Fruit fly (Drosophila melanogaster) whole organism, embryonic: ENCODE data around the gene Cralbp.

Experiments used
- Atf3 ChIP-seq: fragments of 200-800 bp; sonication (Bioruptor generic); optimal IDR thresholded peaks from 3 replicates; lab custom pipeline; 2016; ENCODE audit warnings: missing biosample characterization, missing genetic modification characterization
- CG10147 ChIP-seq: fragments of 200-800 bp; sonication (Bioruptor generic); optimal IDR thresholded peaks from 2 replicates; lab custom pipeline; 2019; ENCODE audit warnings: missing biosample characterization, mild to moderate bottlenecking, missing genetic modification characterization, moderate library complexity
- CG10979 ChIP-seq: fragments of 200-800 bp; sonication (Bioruptor generic); optimal IDR thresholded peaks from 2 replicates; lab custom pipeline; 2018; ENCODE audit warnings: missing biosample characterization, mild to moderate bottlenecking, missing genetic modification characterization, moderate library complexity
- CG11093 ChIP-seq: fragments of 200-800 bp; sonication (Bioruptor generic); IDR thresholded peaks from 3 replicates; pipeline ENCODE4 v1.3.6; 2022; ENCODE audit warnings: missing biosample characterization, missing genetic modification characterization
- CG11695 ChIP-seq: fragments of 200-800 bp; sonication (Bioruptor generic); IDR thresholded peaks from 3 replicates; pipeline ENCODE4 v1.3.6; 2022; ENCODE audit warnings: missing biosample characterization, missing genetic modification characterization
- CG11723 ChIP-seq: fragments of 200-800 bp; sonication (Bioruptor generic); optimal IDR thresholded peaks from 2 replicates; lab custom pipeline; 2017; ENCODE audit warnings: missing biosample characterization, mild to moderate bottlenecking, missing genetic modification characterization
- CG1233 ChIP-seq: fragments of 200-800 bp; sonication (Bioruptor generic); optimal IDR thresholded peaks from 4 replicates; lab custom pipeline; 2018; ENCODE audit warnings: missing biosample characterization, mild to moderate bottlenecking, missing genetic modification characterization
- CG13775 ChIP-seq: fragments of 200-800 bp; sonication (Bioruptor generic); optimal IDR thresholded peaks from 3 replicates; lab custom pipeline; 2017; ENCODE audit warnings: missing biosample characterization, mild to moderate bottlenecking, missing genetic modification characterization
- CG14710 ChIP-seq: fragments of 200-800 bp; sonication (Bioruptor generic); optimal IDR thresholded peaks from 3 replicates; lab custom pipeline; 2019; ENCODE audit warnings: missing biosample characterization, mild to moderate bottlenecking, missing genetic modification characterization, moderate library complexity
- CG14965 ChIP-seq: fragments of 200-800 bp; sonication (Bioruptor generic); optimal IDR thresholded peaks from 2 replicates; lab custom pipeline; 2016; ENCODE audit warnings: missing biosample characterization, missing genetic modification characterization, borderline replicate concordance
- CG15073 ChIP-seq: fragments of 200-800 bp; sonication (Bioruptor generic); optimal IDR thresholded peaks from 2 replicates; lab custom pipeline; 2016; ENCODE audit warnings: missing biosample characterization, missing genetic modification characterization
- CG15269 ChIP-seq: fragments of 200-800 bp; sonication (Bioruptor generic); optimal IDR thresholded peaks from 2 replicates; lab custom pipeline; 2018; ENCODE audit warnings: missing biosample characterization, mild to moderate bottlenecking, missing genetic modification characterization, moderate library complexity
- CG18476 ChIP-seq: fragments of 200-800 bp; sonication (Bioruptor generic); optimal IDR thresholded peaks from 2 replicates; lab custom pipeline; 2016; ENCODE audit warnings: missing biosample characterization, mild to moderate bottlenecking, missing genetic modification characterization
- CG3065 ChIP-seq: fragments of 200-800 bp; sonication (Bioruptor generic); optimal IDR thresholded peaks from 2 replicates; lab custom pipeline; 2016; ENCODE audit warnings: missing biosample characterization, missing genetic modification characterization
- CG4424 ChIP-seq: fragments of 200-800 bp; sonication (Bioruptor generic); optimal IDR thresholded peaks from 3 replicates; lab custom pipeline; 2016; ENCODE audit warnings: missing biosample characterization, missing genetic modification characterization
- CG4820 ChIP-seq: fragments of 200-800 bp; sonication (Bioruptor generic); optimal IDR thresholded peaks from 3 replicates; lab custom pipeline; 2016; ENCODE audit warnings: missing biosample characterization, missing genetic modification characterization
- CG8478 ChIP-seq: fragments of >200 bp; optimal IDR thresholded peaks from 2 replicates; lab custom pipeline; 2018
- CoRest ChIP-seq: fragments of 200-800 bp; sonication (Bioruptor generic); optimal IDR thresholded peaks from 3 replicates; lab custom pipeline; 2018; ENCODE audit warnings: missing biosample characterization, mild to moderate bottlenecking, missing genetic modification characterization, moderate library complexity
- Dbx ChIP-seq: fragments of 200-800 bp; sonication (Bioruptor generic); IDR thresholded peaks from 3 replicates; pipeline ENCODE4 v1.3.6; 2022; ENCODE audit warnings: missing biosample characterization, missing genetic modification characterization
- Drgx ChIP-seq: fragments of 200-800 bp; sonication (Bioruptor generic); IDR thresholded peaks from 2 replicates; pipeline ENCODE4 v1.3.6; 2022; ENCODE audit warnings: missing biosample characterization, missing genetic modification characterization
- HHEX ChIP-seq: fragments of 200-800 bp; sonication (Bioruptor generic); optimal IDR thresholded peaks from 3 replicates; lab custom pipeline; 2017; ENCODE audit warnings: missing biosample characterization, mild to moderate bottlenecking, missing genetic modification characterization, missing genetic modification reagents
- HLH4C ChIP-seq: fragments of 200-800 bp; sonication (Bioruptor generic); IDR thresholded peaks from 3 replicates; pipeline ENCODE4 v1.3.6; 2022; ENCODE audit warnings: missing biosample characterization, missing genetic modification characterization; ENCODE audit not compliant: partially characterized antibody
- HLHmδ ChIP-seq: fragments of 200-800 bp; sonication (Bioruptor generic); optimal IDR thresholded peaks from 2 replicates; lab custom pipeline; 2018; ENCODE audit warnings: missing biosample characterization, mild to moderate bottlenecking, missing genetic modification characterization, moderate library complexity
- Kr ChIP-seq: fragments of 200-800 bp; sonication (Bioruptor generic); optimal IDR thresholded peaks from 2 replicates; lab custom pipeline; 2017; ENCODE audit warnings: missing biosample characterization, mild to moderate bottlenecking, missing genetic modification characterization
- MTF-1 ChIP-seq: fragments of 200-800 bp; sonication (Bioruptor generic); optimal IDR thresholded peaks from 2 replicates; lab custom pipeline; 2018; ENCODE audit warnings: missing biosample characterization, mild to moderate bottlenecking, missing genetic modification characterization, borderline replicate concordance
- Nf-YB ChIP-seq: fragments of 200-800 bp; sonication (Bioruptor generic); optimal IDR thresholded peaks from 3 replicates; lab custom pipeline; 2019; ENCODE audit warnings: missing biosample characterization, mild to moderate bottlenecking, missing genetic modification characterization, moderate library complexity
- Ptx1 ChIP-seq: fragments of 200-800 bp; sonication (Bioruptor generic); IDR thresholded peaks from 2 replicates; pipeline ENCODE4 v1.3.6; 2022; ENCODE audit warnings: missing biosample characterization, missing genetic modification characterization
- Sin3A ChIP-seq: fragments of >200 bp; optimal IDR thresholded peaks from 2 replicates; lab custom pipeline; 2018
- ab ChIP-seq: fragments of 200-800 bp; sonication (Bioruptor generic); optimal IDR thresholded peaks from 2 replicates; lab custom pipeline; 2016; ENCODE audit warnings: missing biosample characterization, missing genetic modification characterization
- ac ChIP-seq: fragments of 200-800 bp; sonication (Bioruptor generic); optimal IDR thresholded peaks from 3 replicates; lab custom pipeline; 2017; ENCODE audit warnings: missing biosample characterization, mild to moderate bottlenecking, missing genetic modification characterization
- az2 ChIP-seq: fragments of 200-800 bp; sonication (Bioruptor generic); optimal IDR thresholded peaks from 3 replicates; lab custom pipeline; 2016; ENCODE audit warnings: missing biosample characterization, missing genetic modification characterization
- caup ChIP-seq: fragments of 200-800 bp; sonication (Bioruptor generic); optimal IDR thresholded peaks from 3 replicates; lab custom pipeline; 2017; ENCODE audit warnings: missing biosample characterization, mild to moderate bottlenecking, missing genetic modification characterization, moderate library complexity; ENCODE audit not compliant: severe bottlenecking
- dimm ChIP-seq: fragments of 200-800 bp; sonication (Bioruptor generic); IDR thresholded peaks from 2 replicates; pipeline ENCODE4 v1.3.6; 2022; ENCODE audit warnings: missing biosample characterization, missing genetic modification characterization
- esg ChIP-seq: fragments of 200-800 bp; sonication (Bioruptor generic); conservative IDR thresholded peaks from 2 replicates; pipeline ENCODE4 v1.3.6; 2022; ENCODE audit warnings: missing biosample characterization, missing genetic modification characterization
- exex ChIP-seq: fragments of 200-800 bp; sonication (Bioruptor generic); optimal IDR thresholded peaks from 4 replicates; lab custom pipeline; 2018; ENCODE audit warnings: missing biosample characterization, mild to moderate bottlenecking, missing genetic modification characterization, moderate library complexity
- grn ChIP-seq: fragments of 200-800 bp; sonication (Bioruptor generic); optimal IDR thresholded peaks from 3 replicates; lab custom pipeline; 2017; ENCODE audit warnings: missing biosample characterization, missing genetic modification characterization
- gsb ChIP-seq: fragments of 200-800 bp; sonication (Bioruptor generic); IDR thresholded peaks from 2 replicates; pipeline ENCODE4 v1.3.6; 2022; ENCODE audit warnings: missing biosample characterization, missing genetic modification characterization
- gt ChIP-seq: fragments of 200-800 bp; sonication (Bioruptor generic); IDR thresholded peaks from 2 replicates; pipeline ENCODE4 v1.3.6; 2022; ENCODE audit warnings: missing biosample characterization, missing genetic modification characterization
- kay ChIP-seq: fragments of 200-800 bp; sonication (Bioruptor generic); optimal IDR thresholded peaks from 2 replicates; lab custom pipeline; 2016; ENCODE audit warnings: missing biosample characterization, missing genetic modification characterization
- klu ChIP-seq: fragments of 200-800 bp; sonication (Bioruptor generic); IDR thresholded peaks from 2 replicates; pipeline ENCODE4 v1.3.6; 2022; ENCODE audit warnings: missing biosample characterization, missing genetic modification characterization
- mld ChIP-seq: fragments of 200-800 bp; sonication (Bioruptor generic); IDR thresholded peaks from 3 replicates; pipeline ENCODE4 v1.3.6; 2022; ENCODE audit warnings: missing biosample characterization, missing genetic modification characterization; ENCODE audit not compliant: partially characterized antibody
- nerfin-2 ChIP-seq: fragments of 200-800 bp; sonication (Bioruptor generic); IDR thresholded peaks from 2 replicates; pipeline ENCODE4 v1.3.6; 2022; ENCODE audit warnings: missing biosample characterization, missing genetic modification characterization; ENCODE audit not compliant: partially characterized antibody
- pan ChIP-seq, 4 experiments: fragments of >200 bp in 3 of 4; fragments of 200-800 bp in 1 of 4; sonication (Bioruptor generic) in 1 of 4; optimal IDR thresholded peaks in 3 of 4; IDR thresholded peaks in 1 of 4; 2 replicates each; pipeline versions ENCODE4 v1.3.6 to Lab custom; 2017 to 2022; ENCODE audit warnings: missing biosample characterization in 2 of 4, missing genetic modification characterization in 2 of 4, mixed read lengths in 1 of 4
- pum ChIP-seq: fragments of 200-800 bp; sonication (Bioruptor generic); optimal IDR thresholded peaks from 2 replicates; lab custom pipeline; 2016; ENCODE audit warnings: missing biosample characterization, missing genetic modification characterization
- schlank ChIP-seq: fragments of 200-800 bp; sonication (Bioruptor generic); optimal IDR thresholded peaks from 2 replicates; lab custom pipeline; 2018; ENCODE audit warnings: missing biosample characterization, mild to moderate bottlenecking, missing genetic modification characterization
- sens-2 ChIP-seq: fragments of 200-800 bp; sonication (Bioruptor generic); IDR thresholded peaks from 2 replicates; pipeline ENCODE4 v1.3.6; 2022; ENCODE audit warnings: missing biosample characterization, missing genetic modification characterization
- stwl ChIP-seq: fragments of 200-800 bp; sonication (Bioruptor generic); optimal IDR thresholded peaks from 3 replicates; lab custom pipeline; 2018; ENCODE audit warnings: missing biosample characterization, mild to moderate bottlenecking, missing genetic modification characterization, moderate library complexity
- sug ChIP-seq: fragments of 200-800 bp; optimal IDR thresholded peaks from 2 replicates; lab custom pipeline; 2019; ENCODE audit warnings: missing biosample characterization, mild to moderate bottlenecking, missing genetic modification characterization, moderate library complexity
- vvl ChIP-seq: fragments of 200-800 bp; sonication (Bioruptor generic); IDR thresholded peaks from 2 replicates; pipeline ENCODE4 v1.3.6; 2022; ENCODE audit warnings: missing biosample characterization, missing genetic modification characterization

The Cralbp gene

dm6 chr3L:5823763-5824445, 37.4 kb upstream of the Cralbp start (continued):
- TF ChIP-seq HHEX (GFP tag; lab: Kevin White, UChicago) (peak; percentile 88), CG13775 (peak; percentile 58), sens-2 (GFP tag; lab: Robert Waterston, UW) (no peak), MTF-1 (peak; percentile 99), mld (GFP tag; lab: Robert Waterston, UW) (no peak), Sin3A (lab: Kevin White, UChicago) (no peak), pum (GFP tag; lab: Kevin White, UChicago) (peak; percentile 75), exex (tag; lab: Kevin White, UChicago) (peak; percentile 40), gt (GFP tag; lab: Robert Waterston, UW) (no peak), nerfin-2 (GFP tag; lab: Robert Waterston, UW) (no peak), CG1233 (GFP tag; lab: Kevin White, UChicago) (peak; percentile 90), kay (GFP tag; lab: Kevin White, UChicago) (peak; percentile 53), CG14965 (GFP tag; lab: Kevin White, UChicago) (peak; percentile 82), CG10979 (tag; lab: Kevin White, UChicago) (peak; percentile 78), Ptx1 (peak; percentile 47; the same call in 1 of the 2 replicates), CG4424 (GFP tag; lab: Kevin White, UChicago) (peak; percentile 87), pan (optimal IDR thresholded peaks at IDR 0.05; lab: Kevin White, UChicago) (no peak), pan (GFP tag; optimal IDR thresholded peaks at IDR 0.05 in 1 of 2, IDR thresholded peaks at IDR 0.05 in 1 of 2) (peak in 1 of 2 experiments; percentile 30), Drgx (GFP tag; lab: Robert Waterston, UW) (no peak), gsb (no peak; the same call in 1 of the 2 replicates), CG18476 (GFP tag; lab: Kevin White, UChicago) (peak; percentile 67), sug (tag; lab: Kevin White, UChicago) (peak; percentile 14), esg (GFP tag; lab: Robert Waterston, UW) (no peak), CG8478 (lab: Kevin White, UChicago) (no peak), CG11093 (no peak), CoRest (peak; percentile 73), CG10147 (GFP tag; lab: Kevin White, UChicago) (peak; percentile 73), Kr (peak; percentile 98), CG15269 (tag; lab: Kevin White, UChicago) (peak; percentile 59), ac (GFP tag; lab: Kevin White, UChicago) (peak; percentile 81), stwl (tag; lab: Kevin White, UChicago) (peak; percentile 33), grn (GFP tag; lab: Kevin White, UChicago) (peak; percentile 56), Dbx (no peak), HLHmδ (peak; percentile 88), CG3065 (peak; percentile 87), schlank (peak; percentile 34), caup (GFP tag; lab: Kevin White, UChicago) (peak; percentile 79), dimm (GFP tag; lab: Robert Waterston, UW) (no peak), ab (no peak), Atf3 (GFP tag; lab: Kevin White, UChicago) (peak; percentile 75), Nf-YB (GFP tag; lab: Kevin White, UChicago) (peak; percentile 72), vvl (GFP tag; lab: Robert Waterston, UW) (peak; percentile 72), CG4820 (GFP tag; lab: Kevin White, UChicago) (peak; percentile 57), CG14710 (tag; lab: Kevin White, UChicago) (peak; percentile 89), klu (GFP tag; lab: Robert Waterston, UW) (no peak), az2 (GFP tag; lab: Kevin White, UChicago) (peak; percentile 59), HLH4C (no peak), CG11723 (GFP tag; lab: Kevin White, UChicago) (peak; percentile 84), CG11695 (peak; percentile 71), CG15073 (no peak)
